Worm (Caenorhabditis elegans) whole organism, early embryonic: ENCODE results near the gene srh-292.

Experiments used
- B0310.2 ChIP-seq: sonication (generic microtip); optimal IDR thresholded peaks from 2 replicates; lab custom pipeline; 2016; ENCODE audit warnings: mild to moderate bottlenecking, missing genetic modification characterization, missing compliant biosample characterization
- F13C5.2 ChIP-seq: sonication (generic microtip); optimal IDR thresholded peaks from 2 replicates; lab custom pipeline; 2017; ENCODE audit warnings: mild to moderate bottlenecking, missing genetic modification characterization, inconsistent platforms, missing compliant biosample characterization
- aly-1 ChIP-seq: sonication (generic microtip); optimal IDR thresholded peaks from 2 replicates; lab custom pipeline; 2016; ENCODE audit warnings: missing genetic modification characterization, missing compliant biosample characterization
- ama-1 ChIP-seq: fragments of 150-350 bp; optimal IDR thresholded peaks from 2 replicates; lab custom pipeline; 2014
- ceh-13 ChIP-seq: fragments of 200-800 bp; sonication (Bioruptor generic); optimal IDR thresholded peaks from 2 replicates; lab custom pipeline; 2018; ENCODE audit warnings: mild to moderate bottlenecking, missing genetic modification characterization, missing compliant biosample characterization
- ceh-36 ChIP-seq: sonication (generic microtip); optimal IDR thresholded peaks from 2 replicates; lab custom pipeline; 2016; ENCODE audit warnings: missing genetic modification characterization, inconsistent platforms, missing compliant biosample characterization
- ets-7 ChIP-seq: sonication (generic microtip); optimal IDR thresholded peaks from 2 replicates; lab custom pipeline; 2016; ENCODE audit warnings: missing genotype, missing genetic modification characterization, missing compliant biosample characterization
- flt-1 ChIP-seq: fragments of 200-800 bp; sonication (Bioruptor generic); IDR thresholded peaks from 2 replicates; pipeline ENCODE4 v1.3.6; 2022; ENCODE audit warnings: missing genetic modification characterization, missing compliant biosample characterization
- hmbx-1 ChIP-seq: sonication (generic microtip); optimal IDR thresholded peaks from 2 replicates; lab custom pipeline; 2016; ENCODE audit warnings: mild to moderate bottlenecking, missing genetic modification characterization, missing compliant biosample characterization
- hmg-4 ChIP-seq: fragments of 200-800 bp; sonication (Bioruptor generic); optimal IDR thresholded peaks from 2 replicates; lab custom pipeline; 2018; ENCODE audit warnings: mild to moderate bottlenecking, missing genetic modification characterization, missing compliant biosample characterization
- hnd-1 ChIP-seq: sonication (generic microtip); optimal IDR thresholded peaks from 2 replicates; lab custom pipeline; 2016; ENCODE audit warnings: missing genetic modification characterization, missing compliant biosample characterization
- pes-1 ChIP-seq: fragments of 200-800 bp; sonication (Bioruptor generic); IDR thresholded peaks from 2 replicates; pipeline ENCODE4 v1.3.6; 2022; ENCODE audit warnings: missing genetic modification reagents, missing genetic modification characterization, missing compliant biosample characterization
- scrt-1 ChIP-seq: fragments of 200-800 bp; sonication (Bioruptor generic); IDR thresholded peaks from 2 replicates; pipeline ENCODE4 v1.3.6; 2022; ENCODE audit warnings: missing genetic modification characterization, missing compliant biosample characterization
- sea-1 ChIP-seq: fragments of 200-800 bp; sonication (Bioruptor generic); conservative IDR thresholded peaks from 2 replicates; pipeline ENCODE4 v1.3.6; 2022; ENCODE audit warnings: missing genetic modification characterization, missing compliant biosample characterization
- tbx-11 ChIP-seq: fragments of 200-800 bp; sonication (Bioruptor generic); IDR thresholded peaks from 2 replicates; pipeline ENCODE4 v1.3.6; 2022; ENCODE audit warnings: missing genetic modification characterization, missing compliant biosample characterization
- tbx-37 ChIP-seq: fragments of 200-800 bp; sonication (Bioruptor generic); conservative IDR thresholded peaks from 2 replicates; pipeline ENCODE4 v1.3.6; 2022; ENCODE audit warnings: missing genetic modification reagents, missing genetic modification characterization, missing compliant biosample characterization
- tra-4 ChIP-seq: sonication (generic microtip); optimal IDR thresholded peaks from 2 replicates; lab custom pipeline; 2017; ENCODE audit warnings: missing genetic modification characterization, missing compliant biosample characterization

srh-292 gene

ce11 chrV:17802519-17802918, at the start of gene srh-292, which contains the start of gene Y94A7B.11:
Gene srh-292 (plus strand): TSS chrV:17802769.
Gene Y94A7B.11 (minus strand): TSS chrV:17802619.
- no peak for TF ChIP-seq flt-1 (GFP tag; lab: Robert Waterston, UW)
- TF ChIP-seq ama-1: no peak
- no peak for TF ChIP-seq F13C5.2 (tag; lab: Kevin White, UChicago)
- no peak for TF ChIP-seq hmbx-1
- no peak for TF ChIP-seq aly-1
- no peak for TF ChIP-seq B0310.2
- no peak for TF ChIP-seq tra-4
- TF ChIP-seq ets-7 (tag; lab: Kevin White, UChicago): no peak
- no peak for TF ChIP-seq pes-1
- no peak for TF ChIP-seq sea-1 (GFP tag; lab: Robert Waterston, UW)
- no peak for TF ChIP-seq hmg-4 (GFP tag; lab: Kevin White, UChicago)
- no peak for TF ChIP-seq tbx-37 (GFP tag; lab: Robert Waterston, UW)
- TF ChIP-seq ceh-36: no peak
- TF ChIP-seq tbx-11 (GFP tag; lab: Robert Waterston, UW): no peak
- no peak for TF ChIP-seq ceh-13
- no peak for TF ChIP-seq hnd-1

- TF ChIP-seq hnd-1 (no peak), ceh-13 (no peak), scrt-1 (no peak), tbx-37 (GFP tag; lab: Robert Waterston, UW) (no peak), tra-4 (no peak), hmbx-1 (no peak), flt-1 (GFP tag; lab: Robert Waterston, UW) (no peak), F13C5.2 (tag; lab: Kevin White, UChicago) (no peak), ceh-36 (no peak), pes-1 (no peak), hmg-4 (GFP tag; lab: Kevin White, UChicago) (no peak), aly-1 (no peak), ets-7 (tag; lab: Kevin White, UChicago) (no peak), tbx-11 (GFP tag; lab: Robert Waterston, UW) (no peak)
Measured at ce11 chrV:17754999-17755398, 47.6 kb upstream of the srh-292 start.

- TF ChIP-seq ets-7 (tag; lab: Kevin White, UChicago) (no peak), flt-1 (GFP tag; lab: Robert Waterston, UW) (no peak), ama-1 (no peak), tbx-37 (GFP tag; lab: Robert Waterston, UW) (no peak), B0310.2 (no peak), ceh-36 (no peak), scrt-1 (no peak), tra-4 (no peak), aly-1 (no peak), hmbx-1 (no peak)
Measured at ce11 chrV:17755592-17755991, 47.0 kb upstream of the srh-292 start, which contains the start of gene pgp-9. Gene pgp-9 (plus strand): TSS chrV:17755892.

ce11 chrV:17765077-17765476, 37.5 kb upstream of the srh-292 start, which contains the start of the genes C47A10.16 and srh-283:
Gene C47A10.16 (minus strand): TSS chrV:17765177.
Gene srh-283 (plus strand): TSS chrV:17765348.
- TF ChIP-seq pes-1 (no peak), ceh-36 (no peak), tbx-37 (GFP tag; lab: Robert Waterston, UW) (no peak), hnd-1 (no peak), aly-1 (no peak), tra-4 (no peak), B0310.2 (no peak), ceh-13 (no peak), ets-7 (tag; lab: Kevin White, UChicago) (no peak), scrt-1 (no peak), sea-1 (GFP tag; lab: Robert Waterston, UW) (no peak), hmbx-1 (no peak)

ce11 chrV:17767249-17767648, 35.3 kb upstream of the srh-292 start, which contains the start of gene srh-284:
Gene srh-284 (plus strand): TSS chrV:17767549.
- TF ChIP-seq flt-1 (GFP tag; lab: Robert Waterston, UW) (no peak), hmbx-1 (no peak), aly-1 (no peak)

- no peak for TF ChIP-seq F13C5.2 (tag; lab: Kevin White, UChicago)
- TF ChIP-seq ets-7 (tag; lab: Kevin White, UChicago): no peak
- no peak for TF ChIP-seq sea-1 (GFP tag; lab: Robert Waterston, UW)
- no peak for TF ChIP-seq hmbx-1
- no peak for TF ChIP-seq hmg-4 (GFP tag; lab: Kevin White, UChicago)
- TF ChIP-seq tra-4: no peak
- no peak for TF ChIP-seq ama-1
- TF ChIP-seq ceh-13: no peak
- TF ChIP-seq aly-1: no peak
- TF ChIP-seq ceh-36: no peak
- TF ChIP-seq tbx-11 (GFP tag; lab: Robert Waterston, UW): no peak
- TF ChIP-seq scrt-1: no peak
- no peak for TF ChIP-seq hnd-1
- no peak for TF ChIP-seq pes-1
- TF ChIP-seq tbx-37 (GFP tag; lab: Robert Waterston, UW): no peak
- TF ChIP-seq B0310.2: no peak
- no peak for TF ChIP-seq flt-1 (GFP tag; lab: Robert Waterston, UW)
Measured at ce11 chrV:17767768-17768167, 34.8 kb upstream of the srh-292 start.

ce11 chrV:17773108-17773507, 29.5 kb upstream of the srh-292 start, which contains the start of gene sre-21:
Gene sre-21 (minus strand): TSS chrV:17773208.
- TF ChIP-seq hnd-1: no peak
- TF ChIP-seq flt-1 (GFP tag; lab: Robert Waterston, UW): no peak
- no peak for TF ChIP-seq B0310.2
- TF ChIP-seq aly-1: no peak
- no peak for TF ChIP-seq ceh-36
- no peak for TF ChIP-seq pes-1
- no peak for TF ChIP-seq ets-7 (tag; lab: Kevin White, UChicago)
- TF ChIP-seq hmg-4 (GFP tag; lab: Kevin White, UChicago): no peak

ce11 chrV:17777127-17777526, 25.4 kb upstream of the srh-292 start, which contains the start of gene ddo-1:
Gene ddo-1 (minus strand): TSS chrV:17777227.
- TF ChIP-seq tbx-37 (GFP tag; lab: Robert Waterston, UW) (no peak), aly-1 (no peak), scrt-1 (no peak), ceh-36 (no peak), hnd-1 (no peak), sea-1 (GFP tag; lab: Robert Waterston, UW) (no peak), pes-1 (no peak)

ce11 chrV:17777624-17778023, 24.9 kb upstream of the srh-292 start, which contains the start of gene C47A10.12:
Gene C47A10.12 (plus strand): TSS chrV:17777924.
- TF ChIP-seq ama-1 (no peak), tbx-37 (GFP tag; lab: Robert Waterston, UW) (no peak), sea-1 (GFP tag; lab: Robert Waterston, UW) (no peak), ceh-13 (no peak), F13C5.2 (tag; lab: Kevin White, UChicago) (no peak), ets-7 (tag; lab: Kevin White, UChicago) (no peak), B0310.2 (no peak), flt-1 (GFP tag; lab: Robert Waterston, UW) (no peak), pes-1 (no peak), aly-1 (no peak), hmbx-1 (no peak), hmg-4 (GFP tag; lab: Kevin White, UChicago) (no peak), tbx-11 (GFP tag; lab: Robert Waterston, UW) (no peak), scrt-1 (no peak), ceh-36 (no peak), tra-4 (no peak), hnd-1 (no peak)
